Fruit fly (Drosophila melanogaster): ENCODE measurements around the gene Naa15-16.
A peak's percentile ranks its signal among the peaks of the same experiment; 100 is the strongest.

Naa15-16 gene

DNA sequence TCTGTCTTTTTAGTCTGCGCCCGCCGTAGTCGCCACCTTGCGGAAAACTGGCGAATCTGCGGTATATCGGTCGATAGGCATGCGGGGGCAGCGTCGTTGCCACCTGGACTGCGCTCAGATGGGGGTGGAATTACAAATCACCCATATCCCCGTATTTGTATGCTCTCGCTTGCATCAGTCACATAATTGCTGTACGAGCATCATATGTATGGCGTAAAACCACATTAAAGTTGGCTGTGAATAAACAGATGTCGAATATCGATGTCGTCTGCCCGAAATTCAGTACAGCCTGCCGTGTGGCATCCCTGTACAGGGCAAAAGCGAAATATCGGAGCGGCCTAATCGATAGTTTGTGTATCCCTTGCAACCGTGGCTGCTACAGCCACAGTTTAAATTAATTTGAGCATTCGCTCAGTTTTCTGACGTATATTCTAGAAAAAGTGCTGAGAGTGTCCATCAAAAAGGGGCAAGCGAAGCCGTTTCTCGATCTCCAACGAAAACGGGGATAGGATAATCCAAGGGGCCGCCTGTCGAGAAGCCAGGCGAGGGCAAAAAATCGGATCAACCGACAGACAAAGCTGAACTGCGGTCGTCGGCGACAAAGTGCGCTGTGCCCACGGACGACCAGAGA is 42.1 kb downstream of the Naa15-16 start, which contains the start of the genes Idh3a and CoRest (continued):
- TF ChIP-seq Jarid2 (GFP tag; optimal IDR thresholded peaks at IDR 0.05) (no peak), Usf (GFP tag; optimal IDR thresholded peaks at IDR 0.05) (no peak), Taf1 (GFP tag; IDR thresholded peaks at IDR 0.05) (no peak), CG8388 (GFP tag; optimal IDR thresholded peaks at IDR 0.05) (no peak), CG10267 (tag; optimal IDR thresholded peaks at IDR 0.05) (peak; percentile 31), sug (tag; optimal IDR thresholded peaks at IDR 0.05) (peak; percentile 65), exex (tag; optimal IDR thresholded peaks at IDR 0.05) (no peak), CG2889 (GFP tag; IDR thresholded peaks at IDR 0.05) (0 out of 3 replicates have a peak, but pooled peaks have one; percentile 26), Dp (GFP tag; optimal IDR thresholded peaks at IDR 0.05) (peak; percentile 62), H2.0 (GFP tag; IDR thresholded peaks at IDR 0.05) (0 out of 2 replicates have a peak, but pooled peaks have one; percentile 21), bigmax (GFP tag; optimal IDR thresholded peaks at IDR 0.05) (no peak), CG30020 (tag; optimal IDR thresholded peaks at IDR 0.05) (peak; percentile 33), eyg (GFP tag; optimal IDR thresholded peaks at IDR 0.05) (no peak), onecut (GFP tag; IDR thresholded peaks at IDR 0.05) (peak; percentile 25; the same call in 1 of the 2 replicates), CG43689 (GFP tag; IDR thresholded peaks at IDR 0.05) (no peak), ab (GFP tag; optimal IDR thresholded peaks at IDR 0.05) (no peak), Opbp (GFP tag; IDR thresholded peaks at IDR 0.05; ENCODE audit: partially characterized antibody) (peak; percentile 34; the same call in 1 of the 3 replicates), CG31224 (GFP tag; IDR thresholded peaks at IDR 0.05) (no peak), yki (optimal IDR thresholded peaks at IDR 0.05) (no peak), CG42726 (GFP tag; IDR thresholded peaks at IDR 0.05; ENCODE audit: partially characterized antibody) (0 out of 2 replicates have a peak, but pooled peaks have one; percentile 14), CG17328 (GFP tag; IDR thresholded peaks at IDR 0.05) (no peak), CG5245 (GFP tag; optimal IDR thresholded peaks at IDR 0.05) (no peak), unpg (GFP tag; optimal IDR thresholded peaks at IDR 0.05) (no peak), nau (GFP tag; optimal IDR thresholded peaks at IDR 0.05) (no peak), Rx (GFP tag; IDR thresholded peaks at IDR 0.05) (no peak), kni (GFP tag; optimal IDR thresholded peaks at IDR 0.05) (no peak), scrt (GFP tag; optimal IDR thresholded peaks at IDR 0.05) (no peak), CG6683 (GFP tag; optimal IDR thresholded peaks at IDR 0.05) (no peak), CG18599 (GFP tag; optimal IDR thresholded peaks at IDR 0.05) (peak; percentile 2), Asciz (GFP tag; optimal IDR thresholded peaks at IDR 0.05) (no peak), crol (GFP tag; IDR thresholded peaks at IDR 0.05) (no peak), CG9609 (GFP tag; optimal IDR thresholded peaks at IDR 0.05) (peak; percentile 35), CG6689 (GFP tag; IDR thresholded peaks at IDR 0.05) (0 out of 2 replicates have a peak, but pooled peaks have one; percentile 28), CG3847 (GFP tag; IDR thresholded peaks at IDR 0.05) (no peak; the same call in 1 of the 2 replicates), CG17361 (GFP tag; IDR thresholded peaks at IDR 0.05) (no peak), ssp (GFP tag; IDR thresholded peaks at IDR 0.05) (0 out of 2 replicates have a peak, but pooled peaks have one; percentile 20), CG13296 (GFP tag; optimal IDR thresholded peaks at IDR 0.05) (no peak), inv (GFP tag; IDR thresholded peaks at IDR 0.05; ENCODE audit: partially characterized antibody) (peak; percentile 69), CG11398 (GFP tag; optimal IDR thresholded peaks at IDR 0.05) (no peak), Lim3 (GFP tag; IDR thresholded peaks at IDR 0.05) (no peak), CG10321 (GFP tag; IDR thresholded peaks at IDR 0.05) (no peak), Abd-B (GFP tag; optimal IDR thresholded peaks at IDR 0.05) (no peak), Fer2 (tag; optimal IDR thresholded peaks at IDR 0.05) (no peak), tio (GFP tag; optimal IDR thresholded peaks at IDR 0.05) (no peak), tap (tag; optimal IDR thresholded peaks at IDR 0.05) (no peak), caup (GFP tag; optimal IDR thresholded peaks at IDR 0.05; ENCODE audit: severe bottlenecking) (no peak), CG7987 (GFP tag; optimal IDR thresholded peaks at IDR 0.05) (no peak), CG9932 (GFP tag; IDR thresholded peaks at IDR 0.05) (peak; percentile 64), CoRest (tag; optimal IDR thresholded peaks at IDR 0.05) (peak; percentile 69)

All from whole organism, embryonic.